Worm (Caenorhabditis elegans) whole organism, L3 larva: Measurements from ENCODE around the gene ttm-2.

Experiments used
- lin-15B ChIP-seq: fragments of 150-350 bp; optimal IDR thresholded peaks from 2 replicates; lab custom pipeline; 2014; ENCODE audit warnings: missing biosample characterization, missing genetic modification characterization
- lin-39 ChIP-seq: fragments of 150-350 bp; optimal IDR thresholded peaks from 2 replicates; lab custom pipeline; 2018; ENCODE audit warnings: missing biosample characterization, missing genetic modification reagents, missing genetic modification characterization
- unc-39 ChIP-seq: sonication (generic microtip); optimal IDR thresholded peaks from 4 replicates; lab custom pipeline; 2017; ENCODE audit warnings: missing biosample characterization, missing genetic modification characterization

- no peak for TF ChIP-seq unc-39 (tag; lab: Kevin White, UChicago)
- TF ChIP-seq lin-15B (tag; lab: Kevin White, UChicago): no peak
- no peak for TF ChIP-seq lin-39
Observed at ce11 chrII:4769096-4769495, 2.9 kb upstream of the ttm-2 start.
